Worm (Caenorhabditis elegans) whole organism, L2 larva: Measurements from ENCODE around the gene F59A6.11.

Experiments
- C34F6.9 ChIP-seq: fragments of 150-350 bp; optimal IDR thresholded peaks from 2 replicates; lab custom pipeline; 2014; ENCODE audit warnings: missing biosample characterization, missing genetic modification characterization
- F13H6.1 ChIP-seq: sonication (generic microtip); optimal IDR thresholded peaks from 2 replicates; lab custom pipeline; 2016; ENCODE audit warnings: missing genetic modification characterization, missing compliant biosample characterization
- R02D3.7 ChIP-seq: fragments of 150-350 bp; optimal IDR thresholded peaks from 2 replicates; lab custom pipeline; 2014; ENCODE audit warnings: missing biosample characterization, missing genetic modification characterization
- Y55F3AM.14 ChIP-seq: fragments of 200-800 bp; sonication (Bioruptor generic); optimal IDR thresholded peaks from 2 replicates; lab custom pipeline; 2018; ENCODE audit warnings: mild to moderate bottlenecking, missing genetic modification characterization, missing compliant biosample characterization
- ZK546.5 ChIP-seq: sonication (generic microtip); optimal IDR thresholded peaks from 2 replicates; lab custom pipeline; 2017; ENCODE audit warnings: missing biosample characterization, missing genetic modification characterization
- aly-2 ChIP-seq: fragments of 150-350 bp; optimal IDR thresholded peaks from 2 replicates; lab custom pipeline; 2014; ENCODE audit warnings: missing biosample characterization, missing genetic modification characterization
- ama-1 ChIP-seq: fragments of 150-350 bp; optimal IDR thresholded peaks from 2 replicates; lab custom pipeline; 2018; ENCODE audit warnings: inconsistent platforms
- blmp-1 ChIP-seq: sonication (generic microtip); optimal IDR thresholded peaks from 2 replicates; lab custom pipeline; 2017; ENCODE audit warnings: missing genetic modification characterization, mild to moderate bottlenecking, missing compliant biosample characterization, antibody characterized with exemption, moderate library complexity; ENCODE audit not compliant: insufficient read depth
- ceh-16 ChIP-seq: fragments of 150-350 bp; optimal IDR thresholded peaks from 2 replicates; lab custom pipeline; 2014; ENCODE audit warnings: missing biosample characterization, missing genetic modification characterization
- ceh-82 ChIP-seq: fragments of 150-350 bp; optimal IDR thresholded peaks from 2 replicates; lab custom pipeline; 2014; ENCODE audit warnings: missing biosample characterization, missing genetic modification characterization
- crh-2 ChIP-seq: sonication (generic microtip); optimal IDR thresholded peaks from 2 replicates; lab custom pipeline; 2017; ENCODE audit warnings: missing biosample characterization, missing genetic modification characterization
- egl-27 ChIP-seq: sonication (generic microtip); optimal IDR thresholded peaks from 3 replicates; lab custom pipeline; 2017; ENCODE audit warnings: missing biosample characterization, missing genetic modification reagents, missing genetic modification characterization
- elt-1 ChIP-seq: fragments of 150-350 bp; optimal IDR thresholded peaks from 2 replicates; lab custom pipeline; 2014; ENCODE audit warnings: missing biosample characterization, missing genetic modification characterization
- elt-3 ChIP-seq: sonication (generic microtip); optimal IDR thresholded peaks from 2 replicates; lab custom pipeline; 2017; ENCODE audit warnings: missing biosample characterization, missing genetic modification characterization
- fos-1 ChIP-seq: fragments of 150-350 bp; optimal IDR thresholded peaks from 2 replicates; lab custom pipeline; 2014; ENCODE audit warnings: missing biosample characterization, missing genetic modification characterization
- gmeb-1 ChIP-seq: fragments of 150-350 bp; optimal IDR thresholded peaks from 2 replicates; lab custom pipeline; 2014; ENCODE audit warnings: missing biosample characterization, missing genetic modification characterization
- lin-39 ChIP-seq: fragments of 150-350 bp; optimal IDR thresholded peaks from 2 replicates; lab custom pipeline; 2014; ENCODE audit warnings: missing biosample characterization, missing genetic modification reagents, missing genetic modification characterization
- lsy-2 ChIP-seq, 2 experiments: fragments of 150-350 bp in 1 of 2; sonication (generic microtip) in 1 of 2; optimal IDR thresholded peaks; 2 replicates each; lab custom pipeline; 2014 to 2017; ENCODE audit warnings: missing biosample characterization in 2 of 2, missing genetic modification characterization in 2 of 2
- mab-5 ChIP-seq: fragments of 150-350 bp; optimal IDR thresholded peaks from 2 replicates; lab custom pipeline; 2014; ENCODE audit warnings: missing biosample characterization, missing genetic modification characterization
- mbf-1 ChIP-seq: sonication (generic microtip); optimal IDR thresholded peaks from 2 replicates; lab custom pipeline; 2017; ENCODE audit warnings: missing biosample characterization, missing genetic modification characterization
- mdl-1 ChIP-seq, 2 experiments: fragments of 150-350 bp in 1 of 2; sonication (generic microtip) in 1 of 2; optimal IDR thresholded peaks; 2 replicates each; lab custom pipeline; 2017; ENCODE audit warnings: missing biosample characterization in 2 of 2, missing genetic modification characterization in 2 of 2
- nhr-10 ChIP-seq: sonication (generic microtip); optimal IDR thresholded peaks from 2 replicates; lab custom pipeline; 2017; ENCODE audit warnings: missing biosample characterization, missing genetic modification characterization
- nhr-11 ChIP-seq: fragments of 150-350 bp; optimal IDR thresholded peaks from 2 replicates; lab custom pipeline; 2014; ENCODE audit warnings: missing biosample characterization, missing genetic modification characterization
- nhr-129 ChIP-seq: fragments of 150-350 bp; optimal IDR thresholded peaks from 2 replicates; lab custom pipeline; 2014; ENCODE audit warnings: missing biosample characterization, missing genetic modification characterization
- nhr-21 ChIP-seq: fragments of 150-350 bp; optimal IDR thresholded peaks from 2 replicates; lab custom pipeline; 2014; ENCODE audit warnings: missing biosample characterization, missing genetic modification characterization
- nhr-23 ChIP-seq: fragments of 150-350 bp; optimal IDR thresholded peaks from 2 replicates; lab custom pipeline; 2014; ENCODE audit warnings: missing biosample characterization, missing genetic modification reagents, missing genetic modification characterization
- nhr-25 ChIP-seq: fragments of 150-350 bp; sonication (generic microtip); optimal IDR thresholded peaks from 3 replicates; lab custom pipeline; 2014; ENCODE audit warnings: missing biosample characterization, missing genetic modification characterization
- nhr-6 ChIP-seq: fragments of 150-350 bp; optimal IDR thresholded peaks from 2 replicates; lab custom pipeline; 2014; ENCODE audit warnings: missing biosample characterization, missing genetic modification characterization
- nhr-77 ChIP-seq: fragments of 150-350 bp; optimal IDR thresholded peaks from 2 replicates; lab custom pipeline; 2014; ENCODE audit warnings: missing biosample characterization, missing genetic modification characterization
- peb-1 ChIP-seq: fragments of 150-350 bp; optimal IDR thresholded peaks from 2 replicates; lab custom pipeline; 2014; ENCODE audit warnings: missing biosample characterization, missing genetic modification characterization
- skn-1 ChIP-seq: sonication (generic microtip); optimal IDR thresholded peaks from 2 replicates; lab custom pipeline; 2017; ENCODE audit warnings: missing biosample characterization, missing genetic modification characterization
- sma-3 ChIP-seq: sonication (generic microtip); optimal IDR thresholded peaks from 2 replicates; lab custom pipeline; 2016; ENCODE audit warnings: missing genetic modification reagents, missing genetic modification characterization, missing compliant biosample characterization
- sma-9 ChIP-seq, 2 experiments: fragments of 150-350 bp in 1 of 2; sonication (generic microtip) in 1 of 2; optimal IDR thresholded peaks; 2 replicates each; lab custom pipeline; 2014 to 2016; ENCODE audit warnings: missing genetic modification characterization in 2 of 2, mild to moderate bottlenecking in 1 of 2, missing biosample characterization in 1 of 2, missing compliant biosample characterization in 1 of 2, missing genetic modification reagents in 1 of 2, moderate library complexity in 1 of 2
- snpc-4 ChIP-seq: fragments of 150-350 bp; optimal IDR thresholded peaks from 2 replicates; lab custom pipeline; 2014; ENCODE audit warnings: missing biosample characterization, missing genetic modification characterization
- unc-39 ChIP-seq: fragments of 150-350 bp; optimal IDR thresholded peaks from 2 replicates; lab custom pipeline; 2014; ENCODE audit warnings: missing biosample characterization, missing genetic modification characterization
- unc-55 ChIP-seq: fragments of 150-350 bp; sonication (generic microtip); optimal IDR thresholded peaks from 3 replicates; lab custom pipeline; 2014; ENCODE audit warnings: missing biosample characterization, missing genetic modification reagents, missing genetic modification characterization
- unc-62 ChIP-seq: fragments of 150-350 bp; optimal IDR thresholded peaks from 2 replicates; lab custom pipeline; 2014; ENCODE audit warnings: missing biosample characterization, missing genetic modification reagents, missing genetic modification characterization
- zag-1 ChIP-seq: fragments of 150-350 bp; optimal IDR thresholded peaks from 2 replicates; lab custom pipeline; 2014; ENCODE audit warnings: missing biosample characterization, missing genetic modification characterization
- ztf-1 ChIP-seq: fragments of 200-800 bp; sonication (Bioruptor generic); conservative IDR thresholded peaks from 2 replicates; pipeline ENCODE4 v1.3.6; 2022; ENCODE audit warnings: missing genetic modification characterization, missing compliant biosample characterization
- ztf-4 ChIP-seq: fragments of 150-350 bp; optimal IDR thresholded peaks from 2 replicates; lab custom pipeline; 2014; ENCODE audit warnings: missing biosample characterization, missing genetic modification characterization

F59A6.11 gene

ce11 chrII:5001866-5002265, 3.3 kb upstream of the F59A6.11 start:
- TF ChIP-seq elt-3: no peak
- no peak for TF ChIP-seq nhr-25
- TF ChIP-seq nhr-21 (tag; lab: Kevin White, UChicago): no peak
- no peak for TF ChIP-seq mdl-1 (tag; optimal IDR thresholded peaks at IDR 0.05; lab: Kevin White, UChicago)
- TF ChIP-seq unc-62 (GFP tag; lab: Kevin White, UChicago): no peak
- TF ChIP-seq lin-39 (tag; lab: Kevin White, UChicago): no peak
- no peak for TF ChIP-seq egl-27 (tag; lab: Kevin White, UChicago)
- no peak for TF ChIP-seq snpc-4 (tag; lab: Kevin White, UChicago)
- no peak for TF ChIP-seq unc-39 (tag; lab: Kevin White, UChicago)
- no peak for TF ChIP-seq nhr-11
- TF ChIP-seq Y55F3AM.14: no peak
- no peak for TF ChIP-seq zag-1 (tag; lab: Kevin White, UChicago)
- TF ChIP-seq C34F6.9 (tag; lab: Kevin White, UChicago): no peak

- no peak for TF ChIP-seq nhr-25
- TF ChIP-seq R02D3.7: peak; percentile 56
- TF ChIP-seq elt-1 (tag; lab: Kevin White, UChicago): no peak
- no peak for TF ChIP-seq nhr-11
- TF ChIP-seq egl-27 (tag; lab: Kevin White, UChicago): peak; percentile 70
- TF ChIP-seq mdl-1 (tag; optimal IDR thresholded peaks at IDR 0.05; lab: Kevin White, UChicago): no peak
- TF ChIP-seq lsy-2 (tag; optimal IDR thresholded peaks at IDR 0.05; lab: Kevin White, UChicago): peak; percentile 89 to 95
- TF ChIP-seq unc-55 (GFP tag; lab: Kevin White, UChicago): peak; percentile 96
- peak; percentile 52 for TF ChIP-seq zag-1 (tag; lab: Kevin White, UChicago)
- no peak for TF ChIP-seq aly-2 (tag; lab: Kevin White, UChicago)
- TF ChIP-seq ztf-4 (tag; lab: Kevin White, UChicago): no peak
- TF ChIP-seq nhr-23: no peak
- no peak for TF ChIP-seq ztf-1
- TF ChIP-seq sma-3: peak; percentile 90
- no peak for TF ChIP-seq blmp-1 (tag; lab: Kevin White, UChicago)
- TF ChIP-seq nhr-6 (tag; lab: Kevin White, UChicago): peak; percentile 90
- TF ChIP-seq F13H6.1 (tag; lab: Kevin White, UChicago): no peak
- TF ChIP-seq nhr-77 (tag; lab: Kevin White, UChicago): peak; percentile 47
- no peak for TF ChIP-seq ceh-16 (tag; lab: Kevin White, UChicago)
- peak; percentile 87 for TF ChIP-seq mab-5
- TF ChIP-seq gmeb-1 (tag; lab: Kevin White, UChicago): peak; percentile 100
- peak; percentile 78 for TF ChIP-seq nhr-129
- no peak for TF ChIP-seq nhr-21 (tag; lab: Kevin White, UChicago)
- TF ChIP-seq peb-1: no peak
- peak; percentile 46 for TF ChIP-seq ceh-82 (tag; lab: Kevin White, UChicago)
- TF ChIP-seq ZK546.5 (tag; lab: Kevin White, UChicago): peak; percentile 39
- no peak for TF ChIP-seq fos-1 (tag; lab: Kevin White, UChicago)
- peak; percentile 94 for TF ChIP-seq sma-9 (GFP tag; optimal IDR thresholded peaks at IDR 0.05; lab: Kevin White, UChicago)
- no peak for TF ChIP-seq sma-9 (tag; optimal IDR thresholded peaks at IDR 0.05; lab: Kevin White, UChicago)
- peak; percentile 21 for TF ChIP-seq nhr-10 (tag; lab: Kevin White, UChicago)
- peak; percentile 96 for TF ChIP-seq crh-2 (tag; lab: Kevin White, UChicago)
- TF ChIP-seq elt-3: no peak
- TF ChIP-seq ama-1: no peak
- TF ChIP-seq unc-39 (tag; lab: Kevin White, UChicago): no peak
Observed at ce11 chrII:4999122-4999521, 565 bp upstream of the F59A6.11 start, which contains the start of gene citk-2. Gene citk-2, plus strand, starts transcription at chrII:4999520.

- TF ChIP-seq nhr-23 (no peak), skn-1 (tag; lab: Kevin White, UChicago) (no peak), elt-1 (tag; lab: Kevin White, UChicago) (no peak), unc-39 (tag; lab: Kevin White, UChicago) (no peak), sma-9 (GFP tag; optimal IDR thresholded peaks at IDR 0.05; lab: Kevin White, UChicago) (no peak), sma-9 (tag; optimal IDR thresholded peaks at IDR 0.05; lab: Kevin White, UChicago) (no peak), C34F6.9 (tag; lab: Kevin White, UChicago) (peak; percentile 35), nhr-129 (peak; percentile 31), mbf-1 (tag; lab: Kevin White, UChicago) (no peak)
Observed at ce11 chrII:4994939-4995338, 3.6 kb downstream of the F59A6.11 start, which contains the start of gene rnh-1.0. Gene rnh-1.0, plus strand, starts transcription at chrII:4995327.
